Worm (Caenorhabditis elegans) whole organism, L4 larva: Measurements from ENCODE around the gene sgt-1.

Source experiments
- F10B5.3 ChIP-seq: sonication (generic microtip); optimal IDR thresholded peaks from 2 replicates; lab custom pipeline; 2016; ENCODE audit warnings: mild to moderate bottlenecking, missing genetic modification characterization, missing compliant biosample characterization
- F26F4.8 ChIP-seq: fragments of 200-800 bp; sonication (Bioruptor generic); conservative IDR thresholded peaks from 2 replicates; pipeline ENCODE4 v1.3.6; 2022; ENCODE audit warnings: missing genetic modification characterization, missing compliant biosample characterization
- F44E2.7 ChIP-seq: fragments of 200-800 bp; sonication (Bioruptor generic); IDR thresholded peaks from 2 replicates; pipeline ENCODE4 v2.1.2; 2022; ENCODE audit warnings: missing genetic modification characterization, missing compliant biosample characterization
- R02D3.7 ChIP-seq: fragments of 150-350 bp; sonication (generic microtip); optimal IDR thresholded peaks from 3 replicates; lab custom pipeline; 2014; ENCODE audit warnings: missing biosample characterization, missing genetic modification characterization
- Y105C5A.15 ChIP-seq: fragments of 200-800 bp; sonication (Bioruptor generic); IDR thresholded peaks from 2 replicates; pipeline ENCODE4 v1.3.6; 2022; ENCODE audit warnings: missing genetic modification characterization, missing compliant biosample characterization
- Y5F2A.4 ChIP-seq: fragments of 200-800 bp; sonication (Bioruptor generic); optimal IDR thresholded peaks from 2 replicates; lab custom pipeline; 2018; ENCODE audit warnings: mild to moderate bottlenecking, missing genetic modification characterization, missing compliant biosample characterization
- ZK337.2 ChIP-seq: fragments of 200-800 bp; sonication (Bioruptor generic); IDR thresholded peaks from 2 replicates; pipeline ENCODE4 v1.3.6; 2022; ENCODE audit warnings: missing genetic modification reagents, missing genetic modification characterization, missing compliant biosample characterization
- ZK546.5 ChIP-seq, 2 experiments: sonication (generic microtip); optimal IDR thresholded peaks; 2 replicates each; lab custom pipeline; 2017; ENCODE audit warnings: missing biosample characterization in 2 of 2, missing genetic modification characterization in 2 of 2
- aha-1 ChIP-seq: fragments of 150-350 bp; peaks from one replicate; lab custom pipeline; 2014; ENCODE audit warnings: missing biosample characterization, missing genetic modification characterization
- aly-2 ChIP-seq: sonication (generic microtip); optimal IDR thresholded peaks from 2 replicates; lab custom pipeline; 2018; ENCODE audit warnings: missing biosample characterization, missing genetic modification characterization
- ama-1 ChIP-seq: fragments of 150-350 bp; optimal IDR thresholded peaks from 2 replicates; lab custom pipeline; 2014; ENCODE audit warnings: inconsistent platforms, mixed read lengths
- ceh-28 ChIP-seq: fragments of 150-350 bp; optimal IDR thresholded peaks from 2 replicates; lab custom pipeline; 2014; ENCODE audit warnings: missing biosample characterization, missing genetic modification reagents, missing genetic modification characterization
- ceh-32 ChIP-seq: sonication (generic microtip); optimal IDR thresholded peaks from 2 replicates; lab custom pipeline; 2016; ENCODE audit warnings: mild to moderate bottlenecking, missing genetic modification characterization, missing compliant biosample characterization; ENCODE audit not compliant: poor library complexity
- ceh-44 ChIP-seq: fragments of 200-800 bp; sonication (Bioruptor generic); IDR thresholded peaks from 2 replicates; pipeline ENCODE4 v1.3.6; 2022; ENCODE audit warnings: missing genetic modification reagents, missing genetic modification characterization, missing compliant biosample characterization
- ces-1 ChIP-seq: fragments of 150-350 bp; sonication (generic microtip); optimal IDR thresholded peaks from 4 replicates; lab custom pipeline; 2014; ENCODE audit warnings: missing biosample characterization, missing genetic modification reagents, missing genetic modification characterization
- cey-2 ChIP-seq: sonication (generic microtip); optimal IDR thresholded peaks from 3 replicates; lab custom pipeline; 2017; ENCODE audit warnings: missing genetic modification characterization, mild to moderate bottlenecking, missing compliant biosample characterization, antibody characterized with exemption, borderline replicate concordance; ENCODE audit not compliant: insufficient read depth
- daf-12 ChIP-seq: fragments of 150-350 bp; optimal IDR thresholded peaks from 2 replicates; lab custom pipeline; 2014; ENCODE audit warnings: missing biosample characterization, missing genetic modification reagents, missing genetic modification characterization
- daf-16 ChIP-seq, 3 experiments: sonication (generic microtip); optimal IDR thresholded peaks; 2 replicates each; lab custom pipeline; 2016 to 2017; ENCODE audit warnings: missing genetic modification characterization in 3 of 3, missing genetic modification reagents in 3 of 3, mild to moderate bottlenecking in 2 of 3, missing compliant biosample characterization in 2 of 3, missing biosample characterization in 1 of 3, moderate library complexity in 1 of 3
- daf-19 ChIP-seq: fragments of 200-800 bp; sonication (Bioruptor generic); conservative IDR thresholded peaks from 2 replicates; pipeline ENCODE4 v1.3.6; 2022; ENCODE audit warnings: missing genetic modification characterization, missing compliant biosample characterization
- daf-8 ChIP-seq: fragments of 200-800 bp; sonication (Bioruptor generic); IDR thresholded peaks from 2 replicates; pipeline ENCODE4 v1.3.6; 2022; ENCODE audit warnings: missing genetic modification characterization, missing compliant biosample characterization
- dpl-1 ChIP-seq: fragments of 150-350 bp; optimal IDR thresholded peaks from 2 replicates; lab custom pipeline; 2014; ENCODE audit warnings: missing biosample characterization, missing genetic modification reagents, missing genetic modification characterization
- egl-43 ChIP-seq: fragments of 200-800 bp; sonication (Bioruptor generic); IDR thresholded peaks from 2 replicates; pipeline ENCODE4 v1.3.6; 2022; ENCODE audit warnings: missing genetic modification reagents, missing genetic modification characterization, missing compliant biosample characterization
- fkh-10 ChIP-seq: fragments of 150-350 bp; optimal IDR thresholded peaks from 2 replicates; lab custom pipeline; 2014; ENCODE audit warnings: missing biosample characterization, missing genetic modification reagents, missing genetic modification characterization
- fos-1 ChIP-seq: fragments of 150-350 bp; optimal IDR thresholded peaks from 2 replicates; lab custom pipeline; 2014; ENCODE audit warnings: missing biosample characterization, missing genetic modification characterization
- gei-8 ChIP-seq: fragments of 200-800 bp; sonication (Bioruptor generic); optimal IDR thresholded peaks from 2 replicates; lab custom pipeline; 2018; ENCODE audit warnings: mild to moderate bottlenecking, missing genetic modification characterization, missing compliant biosample characterization
- hlh-30 ChIP-seq: sonication (generic microtip); optimal IDR thresholded peaks from 2 replicates; lab custom pipeline; 2017; ENCODE audit warnings: antibody characterized with exemption, mild to moderate bottlenecking, missing genetic modification characterization, missing compliant biosample characterization; ENCODE audit not compliant: insufficient read depth
- lin-1 ChIP-seq: fragments of 200-800 bp; sonication (Bioruptor generic); IDR thresholded peaks from 2 replicates; pipeline ENCODE4 v1.3.6; 2022; ENCODE audit warnings: missing genetic modification reagents, missing genetic modification characterization, missing compliant biosample characterization
- lin-13 ChIP-seq: fragments of 150-350 bp; optimal IDR thresholded peaks from 2 replicates; lab custom pipeline; 2014; ENCODE audit warnings: missing biosample characterization, missing genetic modification reagents, missing genetic modification characterization
- lin-38 ChIP-seq: fragments of 200-800 bp; sonication (Bioruptor generic); IDR thresholded peaks from 2 replicates; pipeline ENCODE4 v1.3.6; 2022; ENCODE audit warnings: missing genetic modification reagents, missing genetic modification characterization, missing compliant biosample characterization
- lir-3 ChIP-seq: sonication (generic microtip); optimal IDR thresholded peaks from 2 replicates; lab custom pipeline; 2016; ENCODE audit warnings: mild to moderate bottlenecking, missing genetic modification characterization, missing compliant biosample characterization
- lsy-2 ChIP-seq, 2 experiments: fragments of 150-350 bp in 1 of 2; sonication (generic microtip) in 1 of 2; optimal IDR thresholded peaks; 2 replicates each; lab custom pipeline; 2014 to 2017; ENCODE audit warnings: missing biosample characterization in 2 of 2, missing genetic modification characterization in 2 of 2
- nhr-10 ChIP-seq: fragments of 150-350 bp; optimal IDR thresholded peaks from 2 replicates; lab custom pipeline; 2014; ENCODE audit warnings: missing biosample characterization, missing genetic modification characterization
- nhr-11 ChIP-seq: fragments of 150-350 bp; optimal IDR thresholded peaks from 2 replicates; lab custom pipeline; 2014; ENCODE audit warnings: missing biosample characterization, missing genetic modification characterization
- nhr-111 ChIP-seq: fragments of 200-800 bp; sonication (Bioruptor generic); optimal IDR thresholded peaks from 2 replicates; lab custom pipeline; 2018; ENCODE audit warnings: mild to moderate bottlenecking, missing genetic modification characterization, missing compliant biosample characterization
- nhr-237 ChIP-seq: sonication (generic microtip); optimal IDR thresholded peaks from 2 replicates; lab custom pipeline; 2017; ENCODE audit warnings: missing biosample characterization, missing genetic modification characterization
- nhr-28 ChIP-seq: fragments of 150-350 bp; optimal IDR thresholded peaks from 2 replicates; lab custom pipeline; 2014; ENCODE audit warnings: missing biosample characterization, missing genetic modification characterization
- nhr-42 ChIP-seq: fragments of 200-800 bp; sonication (Bioruptor generic); IDR thresholded peaks from 2 replicates; pipeline ENCODE4 v1.3.6; 2022; ENCODE audit warnings: missing genetic modification characterization, missing compliant biosample characterization
- nhr-77 ChIP-seq: fragments of 150-350 bp; optimal IDR thresholded peaks from 2 replicates; lab custom pipeline; 2014; ENCODE audit warnings: missing biosample characterization, missing genetic modification characterization
- pha-4 ChIP-seq, 2 experiments: fragments of 150-350 bp in 1 of 2; fragments of 200-800 bp in 1 of 2; sonication (Bioruptor generic) in 1 of 2; IDR thresholded peaks in 1 of 2; optimal IDR thresholded peaks in 1 of 2; 2 replicates each; pipeline versions ENCODE4 v1.3.6 to Lab custom; 2014 to 2022; ENCODE audit warnings: missing genetic modification characterization in 2 of 2, missing genetic modification reagents in 2 of 2, missing biosample characterization in 1 of 2, missing compliant biosample characterization in 1 of 2
- saeg-2 ChIP-seq: fragments of 200-800 bp; sonication (Bioruptor generic); IDR thresholded peaks from 2 replicates; pipeline ENCODE4 v1.3.6; 2022; ENCODE audit warnings: missing genetic modification reagents, missing genetic modification characterization, missing compliant biosample characterization
- snpc-1.2 ChIP-seq: fragments of 200-800 bp; sonication (Bioruptor generic); IDR thresholded peaks from 2 replicates; pipeline ENCODE4 v1.3.6; 2022; ENCODE audit warnings: missing genetic modification reagents, missing genetic modification characterization, missing compliant biosample characterization
- snpc-4 ChIP-seq: fragments of 150-350 bp; optimal IDR thresholded peaks from 2 replicates; lab custom pipeline; 2014; ENCODE audit warnings: missing biosample characterization, missing genetic modification characterization
- spr-3 ChIP-seq: fragments of 200-800 bp; sonication (Bioruptor generic); optimal IDR thresholded peaks from 2 replicates; lab custom pipeline; 2018; ENCODE audit warnings: mild to moderate bottlenecking, missing genetic modification characterization, missing compliant biosample characterization
- tag-97 ChIP-seq: fragments of 200-800 bp; sonication (Bioruptor generic); IDR thresholded peaks from 2 replicates; pipeline ENCODE4 v1.3.6; 2022; ENCODE audit warnings: missing genetic modification characterization, missing compliant biosample characterization
- tra-1 ChIP-seq: fragments of 200-800 bp; sonication (Bioruptor generic); IDR thresholded peaks from 2 replicates; pipeline ENCODE4 v1.3.6; 2022; ENCODE audit warnings: missing genetic modification reagents, missing genetic modification characterization, missing compliant biosample characterization
- unc-130 ChIP-seq: sonication (generic microtip); optimal IDR thresholded peaks from 2 replicates; lab custom pipeline; 2016; ENCODE audit warnings: missing genetic modification reagents, missing genetic modification characterization, missing compliant biosample characterization
- unc-39 ChIP-seq: sonication (generic microtip); optimal IDR thresholded peaks from 2 replicates; lab custom pipeline; 2017; ENCODE audit warnings: missing biosample characterization, missing genetic modification characterization
- unc-62 ChIP-seq, 3 experiments: fragments of 150-350 bp in 1 of 3; sonication (generic microtip); optimal IDR thresholded peaks in 2 of 3; peaks in 1 of 3; 1 replicate in 1 of 3; 2 replicates in 2 of 3; lab custom pipeline; 2014 to 2017; ENCODE audit warnings: missing biosample characterization in 3 of 3, missing genetic modification characterization in 3 of 3, missing genetic modification reagents in 3 of 3, missing genotype in 1 of 3
- zag-1 ChIP-seq: fragments of 150-350 bp; optimal IDR thresholded peaks from 2 replicates; lab custom pipeline; 2014; ENCODE audit warnings: missing biosample characterization, missing genetic modification characterization
- zfp-2 ChIP-seq: sonication (generic microtip); optimal IDR thresholded peaks from 2 replicates; lab custom pipeline; 2016; ENCODE audit warnings: mild to moderate bottlenecking, missing genetic modification characterization, missing compliant biosample characterization
- zfp-3 ChIP-seq: fragments of 200-800 bp; sonication (Bioruptor generic); conservative IDR thresholded peaks from 2 replicates; pipeline ENCODE4 v1.3.6; 2022; ENCODE audit warnings: missing genetic modification reagents, missing genetic modification characterization, missing compliant biosample characterization
- zip-2 ChIP-seq: fragments of 150-350 bp; optimal IDR thresholded peaks from 2 replicates; lab custom pipeline; 2014; ENCODE audit warnings: missing biosample characterization, missing genetic modification characterization

The sgt-1 gene

ce11 chrII:4856113-4856512 lies 47.5 kb downstream of the sgt-1 start (continued):
- TF ChIP-seq unc-62 (GFP tag; optimal IDR thresholded peaks at IDR 0.05 in 1 of 2; lab: Kevin White, UChicago) (no peak), unc-62 (tag; optimal IDR thresholded peaks at IDR 0.05; lab: Kevin White, UChicago) (no peak), daf-12 (no peak), daf-16 (GFP tag; optimal IDR thresholded peaks at IDR 0.05; lab: Kevin White, UChicago) (no peak), daf-16 (tag; optimal IDR thresholded peaks at IDR 0.05; lab: Kevin White, UChicago) (peak; percentile 2), F26F4.8 (GFP tag; lab: Robert Waterston, UW) (no peak), spr-3 (GFP tag; lab: Kevin White, UChicago) (no peak), unc-39 (tag; lab: Kevin White, UChicago) (no peak), zfp-3 (no peak), unc-130 (GFP tag; lab: Kevin White, UChicago) (no peak), lin-1 (GFP tag; lab: Robert Waterston, UW) (no peak), nhr-10 (no peak), zip-2 (tag; lab: Kevin White, UChicago) (no peak), nhr-77 (tag; lab: Kevin White, UChicago) (no peak), daf-19 (no peak), Y105C5A.15 (GFP tag; lab: Robert Waterston, UW) (no peak), Y5F2A.4 (no peak), hlh-30 (tag; lab: Kevin White, UChicago) (peak; percentile 89), lin-38 (GFP tag; lab: Robert Waterston, UW) (no peak), saeg-2 (GFP tag; lab: Robert Waterston, UW) (no peak), cey-2 (tag; lab: Kevin White, UChicago) (no peak), aha-1 (peak; percentile 13), zfp-2 (no peak), daf-8 (no peak), snpc-1.2 (GFP tag; lab: Robert Waterston, UW) (no peak), tra-1 (GFP tag; lab: Robert Waterston, UW) (no peak), ceh-32 (tag; lab: Kevin White, UChicago) (no peak), nhr-237 (no peak), nhr-28 (tag; lab: Kevin White, UChicago) (peak; percentile 14), pha-4 (GFP tag; IDR thresholded peaks at IDR 0.05; lab: Robert Waterston, UW) (no peak), pha-4 (tag; optimal IDR thresholded peaks at IDR 0.05; lab: Kevin White, UChicago) (no peak), dpl-1 (GFP tag; lab: Kevin White, UChicago) (no peak), F10B5.3 (no peak), lsy-2 (tag; optimal IDR thresholded peaks at IDR 0.05; lab: Kevin White, UChicago) (peak in 1 of 2 experiments; percentile 59), lin-13 (GFP tag; lab: Kevin White, UChicago) (peak; percentile 19), ceh-44 (GFP tag; lab: Robert Waterston, UW) (no peak), lir-3 (tag; lab: Kevin White, UChicago) (no peak), ZK337.2 (GFP tag; lab: Robert Waterston, UW) (no peak), ces-1 (GFP tag; lab: Kevin White, UChicago) (no peak), ceh-28 (tag; lab: Kevin White, UChicago) (no peak), zag-1 (no peak), nhr-42 (GFP tag; lab: Robert Waterston, UW) (no peak), gei-8 (no peak), egl-43 (GFP tag; lab: Robert Waterston, UW) (no peak), nhr-11 (tag; lab: Kevin White, UChicago) (peak; percentile 17), fkh-10 (no peak), nhr-111 (GFP tag; lab: Kevin White, UChicago) (no peak), F44E2.7 (no peak), tag-97 (no peak), aly-2 (tag; lab: Kevin White, UChicago) (no peak), R02D3.7 (tag; lab: Kevin White, UChicago) (no peak), ama-1 (lab: Kevin White, UChicago) (no peak), snpc-4 (tag; lab: Kevin White, UChicago) (no peak), ZK546.5 (tag; optimal IDR thresholded peaks at IDR 0.05; lab: Kevin White, UChicago) (no peak), fos-1 (no peak)
